Fruit fly (Drosophila melanogaster) S2 (cell line): ENCODE measurements around the gene CG10211.

Experiments used
- CG8478 ChIP-seq: fragments of >200 bp; optimal IDR thresholded peaks from 2 replicates; lab custom pipeline; 2018
- CTCF ChIP-seq, 2 experiments: fragments of >200 bp; optimal IDR thresholded peaks; 2 replicates each; lab custom pipeline; 2018

dm6 chr2L:18468607-18469015 is 48.7 kb upstream of the CG10211 start:
- TF ChIP-seq CTCF (optimal IDR thresholded peaks at IDR 0.05; lab: Kevin White, UChicago) (no peak), CG8478 (lab: Kevin White, UChicago) (no peak)
